Worm (Caenorhabditis elegans) whole organism, early embryonic: Measurements from ENCODE around the gene srsx-9.

ENCODE experiments used
- F13C5.2 ChIP-seq: sonication (generic microtip); optimal IDR thresholded peaks from 2 replicates; lab custom pipeline; 2017; ENCODE audit warnings: mild to moderate bottlenecking, missing genetic modification characterization, inconsistent platforms, missing compliant biosample characterization
- aly-1 ChIP-seq: sonication (generic microtip); optimal IDR thresholded peaks from 2 replicates; lab custom pipeline; 2016; ENCODE audit warnings: missing genetic modification characterization, missing compliant biosample characterization
- ama-1 ChIP-seq: fragments of 150-350 bp; optimal IDR thresholded peaks from 2 replicates; lab custom pipeline; 2014
- ceh-36 ChIP-seq: sonication (generic microtip); optimal IDR thresholded peaks from 2 replicates; lab custom pipeline; 2016; ENCODE audit warnings: missing genetic modification characterization, inconsistent platforms, missing compliant biosample characterization
- ets-7 ChIP-seq: sonication (generic microtip); optimal IDR thresholded peaks from 2 replicates; lab custom pipeline; 2016; ENCODE audit warnings: missing genotype, missing genetic modification characterization, missing compliant biosample characterization
- flt-1 ChIP-seq: fragments of 200-800 bp; sonication (Bioruptor generic); IDR thresholded peaks from 2 replicates; pipeline ENCODE4 v1.3.6; 2022; ENCODE audit warnings: missing genetic modification characterization, missing compliant biosample characterization
- hmg-4 ChIP-seq: fragments of 200-800 bp; sonication (Bioruptor generic); optimal IDR thresholded peaks from 2 replicates; lab custom pipeline; 2018; ENCODE audit warnings: mild to moderate bottlenecking, missing genetic modification characterization, missing compliant biosample characterization
- pes-1 ChIP-seq: fragments of 200-800 bp; sonication (Bioruptor generic); IDR thresholded peaks from 2 replicates; pipeline ENCODE4 v1.3.6; 2022; ENCODE audit warnings: missing genetic modification reagents, missing genetic modification characterization, missing compliant biosample characterization
- scrt-1 ChIP-seq: fragments of 200-800 bp; sonication (Bioruptor generic); IDR thresholded peaks from 2 replicates; pipeline ENCODE4 v1.3.6; 2022; ENCODE audit warnings: missing genetic modification characterization, missing compliant biosample characterization
- sea-1 ChIP-seq: fragments of 200-800 bp; sonication (Bioruptor generic); conservative IDR thresholded peaks from 2 replicates; pipeline ENCODE4 v1.3.6; 2022; ENCODE audit warnings: missing genetic modification characterization, missing compliant biosample characterization
- tbx-11 ChIP-seq: fragments of 200-800 bp; sonication (Bioruptor generic); IDR thresholded peaks from 2 replicates; pipeline ENCODE4 v1.3.6; 2022; ENCODE audit warnings: missing genetic modification characterization, missing compliant biosample characterization
- tbx-37 ChIP-seq: fragments of 200-800 bp; sonication (Bioruptor generic); conservative IDR thresholded peaks from 2 replicates; pipeline ENCODE4 v1.3.6; 2022; ENCODE audit warnings: missing genetic modification reagents, missing genetic modification characterization, missing compliant biosample characterization
- tra-4 ChIP-seq: sonication (generic microtip); optimal IDR thresholded peaks from 2 replicates; lab custom pipeline; 2017; ENCODE audit warnings: missing genetic modification characterization, missing compliant biosample characterization

DNA sequence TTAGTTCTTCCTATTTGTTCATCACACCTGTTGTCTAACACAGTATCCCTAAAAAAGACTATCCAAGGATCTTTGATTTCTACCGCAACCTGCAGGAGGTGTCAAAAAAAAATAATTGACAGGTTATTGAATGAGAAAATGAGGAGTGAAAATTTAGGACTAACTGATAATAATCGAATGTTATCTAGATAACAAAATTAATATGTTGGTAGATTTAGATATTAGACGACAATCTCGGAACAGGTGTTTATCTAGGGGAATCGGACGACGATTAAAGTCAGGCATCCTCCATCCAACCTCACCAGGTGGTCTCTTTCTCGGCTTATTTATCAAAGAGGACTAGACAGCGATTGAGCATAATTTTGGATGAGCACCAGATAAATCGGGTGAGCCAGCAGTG lies 4.1 kb downstream of the srsx-9 start:
- TF ChIP-seq sea-1 (GFP tag; lab: Robert Waterston, UW), result no peak
- TF ChIP-seq tbx-37 (GFP tag; lab: Robert Waterston, UW), result no peak
- no peak for TF ChIP-seq ama-1 (lab: Kevin White, UChicago)
- TF ChIP-seq aly-1 (tag; lab: Kevin White, UChicago), result no peak
- no peak for TF ChIP-seq tbx-11 (GFP tag; lab: Robert Waterston, UW)
- no peak for TF ChIP-seq hmg-4 (GFP tag; lab: Kevin White, UChicago)
- no peak for TF ChIP-seq pes-1 (GFP tag; lab: Robert Waterston, UW)
- no peak for TF ChIP-seq ets-7
- no peak for TF ChIP-seq F13C5.2
- TF ChIP-seq flt-1 (GFP tag; lab: Robert Waterston, UW), result no peak
- TF ChIP-seq tra-4 (tag; lab: Kevin White, UChicago), result no peak
- TF ChIP-seq ceh-36 (tag; lab: Kevin White, UChicago), result no peak
- no peak for TF ChIP-seq scrt-1 (GFP tag; lab: Robert Waterston, UW)
